Worm (Caenorhabditis elegans) whole organism, L2 larva: Measurements from ENCODE around the gene madd-3.

Experiments used
- C34F6.9 ChIP-seq: fragments of 150-350 bp; optimal IDR thresholded peaks from 2 replicates; lab custom pipeline; 2014; ENCODE audit warnings: missing biosample characterization, missing genetic modification characterization
- F13H6.1 ChIP-seq: sonication (generic microtip); optimal IDR thresholded peaks from 2 replicates; lab custom pipeline; 2016; ENCODE audit warnings: missing genetic modification characterization, missing compliant biosample characterization
- R02D3.7 ChIP-seq: fragments of 150-350 bp; optimal IDR thresholded peaks from 2 replicates; lab custom pipeline; 2014; ENCODE audit warnings: missing biosample characterization, missing genetic modification characterization
- Y55F3AM.14 ChIP-seq: fragments of 200-800 bp; sonication (Bioruptor generic); optimal IDR thresholded peaks from 2 replicates; lab custom pipeline; 2018; ENCODE audit warnings: mild to moderate bottlenecking, missing genetic modification characterization, missing compliant biosample characterization
- alr-1 ChIP-seq: fragments of 150-350 bp; optimal IDR thresholded peaks from 2 replicates; lab custom pipeline; 2014; ENCODE audit warnings: missing biosample characterization, missing genetic modification characterization
- aly-2 ChIP-seq: fragments of 150-350 bp; optimal IDR thresholded peaks from 2 replicates; lab custom pipeline; 2014; ENCODE audit warnings: missing biosample characterization, missing genetic modification characterization
- ama-1 ChIP-seq: fragments of 150-350 bp; optimal IDR thresholded peaks from 2 replicates; lab custom pipeline; 2018; ENCODE audit warnings: inconsistent platforms
- crh-2 ChIP-seq: sonication (generic microtip); optimal IDR thresholded peaks from 2 replicates; lab custom pipeline; 2017; ENCODE audit warnings: missing biosample characterization, missing genetic modification characterization
- egl-27 ChIP-seq: sonication (generic microtip); optimal IDR thresholded peaks from 3 replicates; lab custom pipeline; 2017; ENCODE audit warnings: missing biosample characterization, missing genetic modification reagents, missing genetic modification characterization
- elt-1 ChIP-seq: fragments of 150-350 bp; optimal IDR thresholded peaks from 2 replicates; lab custom pipeline; 2014; ENCODE audit warnings: missing biosample characterization, missing genetic modification characterization
- elt-3 ChIP-seq: sonication (generic microtip); optimal IDR thresholded peaks from 2 replicates; lab custom pipeline; 2017; ENCODE audit warnings: missing biosample characterization, missing genetic modification characterization
- fos-1 ChIP-seq: fragments of 150-350 bp; optimal IDR thresholded peaks from 2 replicates; lab custom pipeline; 2014; ENCODE audit warnings: missing biosample characterization, missing genetic modification characterization
- gmeb-1 ChIP-seq: fragments of 150-350 bp; optimal IDR thresholded peaks from 2 replicates; lab custom pipeline; 2014; ENCODE audit warnings: missing biosample characterization, missing genetic modification characterization
- lin-11 ChIP-seq: fragments of 150-350 bp; sonication (generic microtip); optimal IDR thresholded peaks from 2 replicates; lab custom pipeline; 2014; ENCODE audit warnings: missing biosample characterization, missing genetic modification characterization, inconsistent platforms, mixed read lengths
- lin-13 ChIP-seq: fragments of 150-350 bp; optimal IDR thresholded peaks from 2 replicates; lab custom pipeline; 2014; ENCODE audit warnings: missing biosample characterization, missing genetic modification reagents, missing genetic modification characterization
- lin-39 ChIP-seq: fragments of 150-350 bp; optimal IDR thresholded peaks from 2 replicates; lab custom pipeline; 2014; ENCODE audit warnings: missing biosample characterization, missing genetic modification reagents, missing genetic modification characterization
- lsy-2 ChIP-seq, 2 experiments: fragments of 150-350 bp in 1 of 2; sonication (generic microtip) in 1 of 2; optimal IDR thresholded peaks; 2 replicates each; lab custom pipeline; 2014 to 2017; ENCODE audit warnings: missing biosample characterization in 2 of 2, missing genetic modification characterization in 2 of 2
- mab-5 ChIP-seq: fragments of 150-350 bp; optimal IDR thresholded peaks from 2 replicates; lab custom pipeline; 2014; ENCODE audit warnings: missing biosample characterization, missing genetic modification characterization
- mbf-1 ChIP-seq: sonication (generic microtip); optimal IDR thresholded peaks from 2 replicates; lab custom pipeline; 2017; ENCODE audit warnings: missing biosample characterization, missing genetic modification characterization
- mdl-1 ChIP-seq, 2 experiments: fragments of 150-350 bp in 1 of 2; sonication (generic microtip) in 1 of 2; optimal IDR thresholded peaks; 2 replicates each; lab custom pipeline; 2017; ENCODE audit warnings: missing biosample characterization in 2 of 2, missing genetic modification characterization in 2 of 2
- nhr-10 ChIP-seq: sonication (generic microtip); optimal IDR thresholded peaks from 2 replicates; lab custom pipeline; 2017; ENCODE audit warnings: missing biosample characterization, missing genetic modification characterization
- nhr-129 ChIP-seq: fragments of 150-350 bp; optimal IDR thresholded peaks from 2 replicates; lab custom pipeline; 2014; ENCODE audit warnings: missing biosample characterization, missing genetic modification characterization
- nhr-237 ChIP-seq: fragments of 150-350 bp; optimal IDR thresholded peaks from 2 replicates; lab custom pipeline; 2014; ENCODE audit warnings: missing biosample characterization, missing genetic modification characterization
- nhr-25 ChIP-seq: fragments of 150-350 bp; sonication (generic microtip); optimal IDR thresholded peaks from 3 replicates; lab custom pipeline; 2014; ENCODE audit warnings: missing biosample characterization, missing genetic modification characterization
- peb-1 ChIP-seq: fragments of 150-350 bp; optimal IDR thresholded peaks from 2 replicates; lab custom pipeline; 2014; ENCODE audit warnings: missing biosample characterization, missing genetic modification characterization
- sem-4 ChIP-seq: fragments of 150-350 bp; optimal IDR thresholded peaks from 2 replicates; lab custom pipeline; 2014; ENCODE audit warnings: missing biosample characterization, missing genetic modification reagents, missing genetic modification characterization
- skn-1 ChIP-seq: sonication (generic microtip); optimal IDR thresholded peaks from 2 replicates; lab custom pipeline; 2017; ENCODE audit warnings: missing biosample characterization, missing genetic modification characterization
- sma-3 ChIP-seq: sonication (generic microtip); optimal IDR thresholded peaks from 2 replicates; lab custom pipeline; 2016; ENCODE audit warnings: missing genetic modification reagents, missing genetic modification characterization, missing compliant biosample characterization
- sma-9 ChIP-seq, 2 experiments: fragments of 150-350 bp in 1 of 2; sonication (generic microtip) in 1 of 2; optimal IDR thresholded peaks; 2 replicates each; lab custom pipeline; 2014 to 2016; ENCODE audit warnings: missing genetic modification characterization in 2 of 2, mild to moderate bottlenecking in 1 of 2, missing biosample characterization in 1 of 2, missing compliant biosample characterization in 1 of 2, missing genetic modification reagents in 1 of 2, moderate library complexity in 1 of 2
- unc-39 ChIP-seq: fragments of 150-350 bp; optimal IDR thresholded peaks from 2 replicates; lab custom pipeline; 2014; ENCODE audit warnings: missing biosample characterization, missing genetic modification characterization
- unc-55 ChIP-seq: fragments of 150-350 bp; sonication (generic microtip); optimal IDR thresholded peaks from 3 replicates; lab custom pipeline; 2014; ENCODE audit warnings: missing biosample characterization, missing genetic modification reagents, missing genetic modification characterization
- unc-62 ChIP-seq: fragments of 150-350 bp; optimal IDR thresholded peaks from 2 replicates; lab custom pipeline; 2014; ENCODE audit warnings: missing biosample characterization, missing genetic modification reagents, missing genetic modification characterization
- ztf-11 ChIP-seq: sonication (generic microtip); optimal IDR thresholded peaks from 2 replicates; lab custom pipeline; 2017; ENCODE audit warnings: missing biosample characterization, missing genetic modification characterization
- ztf-4 ChIP-seq: fragments of 150-350 bp; optimal IDR thresholded peaks from 2 replicates; lab custom pipeline; 2014; ENCODE audit warnings: missing biosample characterization, missing genetic modification characterization

madd-3 gene

ce11 chrX:14255031-14255430 is 41.4 kb downstream of the madd-3 start, which contains the start of gene E02H4.5:
Gene E02H4.5, minus strand, starts transcription at chrX:14255131.
- TF ChIP-seq fos-1 (no peak), unc-62 (no peak), sem-4 (tag; lab: Kevin White, UChicago) (no peak), lin-39 (tag; lab: Kevin White, UChicago) (no peak), nhr-237 (tag; lab: Kevin White, UChicago) (no peak), sma-9 (GFP tag; optimal IDR thresholded peaks at IDR 0.05; lab: Kevin White, UChicago) (no peak), sma-9 (tag; optimal IDR thresholded peaks at IDR 0.05; lab: Kevin White, UChicago) (no peak), R02D3.7 (tag; lab: Kevin White, UChicago) (no peak), crh-2 (tag; lab: Kevin White, UChicago) (no peak), nhr-25 (no peak), nhr-129 (tag; lab: Kevin White, UChicago) (no peak)

- no peak for TF ChIP-seq F13H6.1
- TF ChIP-seq C34F6.9 (tag; lab: Kevin White, UChicago) = no peak
- no peak for TF ChIP-seq lin-11 (tag; lab: Kevin White, UChicago)
- no peak for TF ChIP-seq sma-3 (GFP tag; lab: Kevin White, UChicago)
- no peak for TF ChIP-seq mbf-1
- TF ChIP-seq nhr-129 (tag; lab: Kevin White, UChicago) = no peak
- no peak for TF ChIP-seq elt-1 (tag; lab: Kevin White, UChicago)
- TF ChIP-seq unc-39 = no peak
- no peak for TF ChIP-seq mdl-1 (tag; optimal IDR thresholded peaks at IDR 0.05; lab: Kevin White, UChicago)
- TF ChIP-seq gmeb-1 = no peak
- no peak for TF ChIP-seq unc-55
- no peak for TF ChIP-seq skn-1 (tag; lab: Kevin White, UChicago)
- no peak for TF ChIP-seq ztf-4 (tag; lab: Kevin White, UChicago)
These were observed 44.4 kb downstream of the madd-3 start, which contains the start of gene E02H4.6 for ce11 chrX:14252042-14252441. Gene E02H4.6, minus strand, starts transcription at chrX:14252142.

- TF ChIP-seq mab-5 = no peak
- no peak for TF ChIP-seq nhr-10 (tag; lab: Kevin White, UChicago)
- no peak for TF ChIP-seq lin-13 (GFP tag; lab: Kevin White, UChicago)
- no peak for TF ChIP-seq ztf-11 (tag; lab: Kevin White, UChicago)
- no peak for TF ChIP-seq Y55F3AM.14
- no peak for TF ChIP-seq ztf-4 (tag; lab: Kevin White, UChicago)
- no peak for TF ChIP-seq peb-1 (tag; lab: Kevin White, UChicago)
- TF ChIP-seq nhr-237 (tag; lab: Kevin White, UChicago) = no peak
- no peak for TF ChIP-seq mdl-1 (tag; optimal IDR thresholded peaks at IDR 0.05; lab: Kevin White, UChicago)
- TF ChIP-seq fos-1 = no peak
These were observed 48.9 kb downstream of the madd-3 start, which contains the start of gene K04C1.5 for ce11 chrX:14247436-14248103. Gene K04C1.5, plus strand, starts transcription at chrX:14248053.

- TF ChIP-seq lin-39 (tag; lab: Kevin White, UChicago) (no peak), aly-2 (tag; lab: Kevin White, UChicago) (no peak), nhr-25 (no peak), mdl-1 (tag; optimal IDR thresholded peaks at IDR 0.05; lab: Kevin White, UChicago) (no peak), unc-39 (no peak), egl-27 (tag; lab: Kevin White, UChicago) (no peak), elt-3 (tag; lab: Kevin White, UChicago) (no peak), lsy-2 (tag; optimal IDR thresholded peaks at IDR 0.05; lab: Kevin White, UChicago) (no peak), ama-1 (lab: Kevin White, UChicago) (no peak), alr-1 (tag; lab: Kevin White, UChicago) (no peak), sem-4 (tag; lab: Kevin White, UChicago) (no peak)
These were observed 49.9 kb downstream of the madd-3 start, which contains the start of gene mlc-6 for ce11 chrX:14246518-14246917. Gene mlc-6, minus strand, starts transcription at chrX:14246618.

ce11 chrX:14244493-14244892 is 52.0 kb downstream of the madd-3 start:
- peak; percentile 2 for TF ChIP-seq unc-55
- peak; percentile 22 for TF ChIP-seq lin-13 (GFP tag; lab: Kevin White, UChicago)
- TF ChIP-seq skn-1 (tag; lab: Kevin White, UChicago) = no peak
